Fruit fly (Drosophila melanogaster) whole organism, wandering third instar larva: Measurements from ENCODE around the gene CG42833.

Source experiments
- Abd-B ChIP-seq: fragments of >200 bp; optimal IDR thresholded peaks from 2 replicates; lab custom pipeline; 2017; ENCODE audit warnings: missing biosample characterization, missing genetic modification characterization
- Dif ChIP-seq: fragments of 200-275, 200-300 bp; sonication (Bioruptor generic); optimal IDR thresholded peaks from 2 replicates; lab custom pipeline; 2018; ENCODE audit warnings: missing biosample characterization, missing genetic modification characterization; ENCODE audit not compliant: partially characterized antibody
- fru ChIP-seq: fragments of 200-800 bp; sonication (Bioruptor generic); optimal IDR thresholded peaks from 3 replicates; lab custom pipeline; 2016; ENCODE audit warnings: missing biosample characterization, mild to moderate bottlenecking, missing genetic modification characterization
- woc ChIP-seq: sonication (Bioruptor generic); optimal IDR thresholded peaks from 2 replicates; lab custom pipeline; 2016; ENCODE audit warnings: missing biosample characterization, mild to moderate bottlenecking, missing genetic modification characterization

DNA sequence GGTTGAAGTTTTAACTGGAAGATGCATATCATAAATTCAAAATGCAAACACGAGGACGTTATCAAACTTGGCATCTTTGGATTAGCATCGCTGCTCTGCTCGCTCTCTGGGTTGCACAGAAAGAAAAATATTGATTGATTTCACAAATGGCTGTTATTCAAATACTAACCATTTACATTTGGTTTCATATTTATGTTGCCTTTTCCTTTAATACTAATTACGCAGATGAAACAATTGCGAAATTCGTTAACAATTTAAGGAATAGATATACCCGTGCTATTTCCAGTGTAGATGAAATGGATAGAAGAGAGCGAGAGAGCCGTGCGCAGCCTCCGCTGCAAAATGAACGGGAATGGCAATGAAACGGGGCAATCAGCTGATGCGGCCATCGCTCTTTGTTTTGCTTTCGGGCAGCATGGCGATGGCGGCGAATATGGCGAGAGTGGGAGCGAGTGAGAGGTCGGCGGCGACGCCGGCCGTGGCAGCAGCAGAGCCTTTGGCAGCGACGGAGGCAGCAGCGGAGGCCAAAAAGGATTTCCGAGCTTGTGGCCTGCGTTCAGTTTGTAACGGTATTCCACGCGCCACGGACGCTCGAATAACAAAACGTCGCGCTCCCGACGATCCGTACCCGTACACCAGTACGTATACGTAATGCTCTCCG lies 47.8 kb downstream of the CG42833 start, which contains the start of gene rdgC:
- peak; percentile 91 for TF ChIP-seq fru
- peak; percentile 68 for TF ChIP-seq woc (GFP tag; lab: Kevin White, UChicago)
- no peak for TF ChIP-seq Abd-B (GFP tag; lab: Kevin White, UChicago)
- no peak for TF ChIP-seq Dif (GFP tag; lab: Kevin White, UChicago)
